Fruit fly (Drosophila melanogaster) whole organism, embryonic: Measurements from ENCODE around the gene ND-B16.6.

ENCODE experiments used
- Abd-B ChIP-seq: fragments of 200-800 bp; sonication (Bioruptor generic); optimal IDR thresholded peaks from 2 replicates; lab custom pipeline; 2018; ENCODE audit warnings: missing biosample characterization, mild to moderate bottlenecking, missing genetic modification characterization, moderate library complexity
- Ada2b ChIP-seq: fragments of 200-800 bp; sonication (Bioruptor generic); IDR thresholded peaks from 2 replicates; pipeline ENCODE4 v1.3.6; 2022; ENCODE audit warnings: missing biosample characterization, missing genetic modification characterization
- Adf1 ChIP-seq: fragments of 200-800 bp; sonication (Bioruptor generic); IDR thresholded peaks from 2 replicates; pipeline ENCODE4 v1.3.6; 2022; ENCODE audit warnings: missing biosample characterization, missing genetic modification characterization
- Blimp-1 ChIP-seq: fragments of 200-800 bp; sonication (Bioruptor generic); optimal IDR thresholded peaks from 3 replicates; lab custom pipeline; 2018; ENCODE audit warnings: missing biosample characterization, missing genetic modification characterization, mild to moderate bottlenecking, moderate library complexity, missing genetic modification reagents
- Bteb2 ChIP-seq: fragments of 200-800 bp; sonication (Bioruptor generic); optimal IDR thresholded peaks from 2 replicates; lab custom pipeline; 2016; ENCODE audit warnings: missing biosample characterization, missing genetic modification characterization
- CG10565 ChIP-seq: fragments of 200-800 bp; sonication (Bioruptor generic); optimal IDR thresholded peaks from 3 replicates; lab custom pipeline; 2016; ENCODE audit warnings: missing biosample characterization, mild to moderate bottlenecking, missing genetic modification characterization
- CG11504 ChIP-seq: fragments of 200-800 bp; sonication (Bioruptor generic); optimal IDR thresholded peaks from 3 replicates; lab custom pipeline; 2019; ENCODE audit warnings: missing biosample characterization, mild to moderate bottlenecking, missing genetic modification characterization, moderate library complexity
- CG12391 ChIP-seq: fragments of 200-800 bp; sonication (Bioruptor generic); optimal IDR thresholded peaks from 3 replicates; lab custom pipeline; 2018; ENCODE audit warnings: missing biosample characterization, mild to moderate bottlenecking, missing genetic modification characterization, moderate library complexity
- CG15269 ChIP-seq: fragments of 200-800 bp; sonication (Bioruptor generic); optimal IDR thresholded peaks from 2 replicates; lab custom pipeline; 2018; ENCODE audit warnings: missing biosample characterization, mild to moderate bottlenecking, missing genetic modification characterization, moderate library complexity
- CG1603 ChIP-seq: fragments of 200-800 bp; sonication (Bioruptor generic); optimal IDR thresholded peaks from 2 replicates; lab custom pipeline; 2019; ENCODE audit warnings: missing biosample characterization, mild to moderate bottlenecking, missing genetic modification characterization, moderate library complexity
- CG18599 ChIP-seq: fragments of 200-800 bp; sonication (Bioruptor generic); optimal IDR thresholded peaks from 3 replicates; lab custom pipeline; 2017; ENCODE audit warnings: missing biosample characterization, missing genetic modification characterization, mild to moderate bottlenecking, moderate library complexity, missing genetic modification reagents
- CG2120 ChIP-seq: fragments of 200-800 bp; sonication (Bioruptor generic); optimal IDR thresholded peaks from 3 replicates; lab custom pipeline; 2016; ENCODE audit warnings: missing biosample characterization, missing genetic modification characterization
- CG30431 ChIP-seq: fragments of 200-800 bp; sonication (Bioruptor generic); optimal IDR thresholded peaks from 2 replicates; lab custom pipeline; 2017; ENCODE audit warnings: missing biosample characterization, missing genetic modification characterization
- CG7556 ChIP-seq: fragments of 200-800 bp; sonication (Bioruptor generic); optimal IDR thresholded peaks from 2 replicates; lab custom pipeline; 2017; ENCODE audit warnings: missing biosample characterization, mild to moderate bottlenecking, missing genetic modification characterization
- CG8388 ChIP-seq: fragments of 200-800 bp; sonication (Bioruptor generic); optimal IDR thresholded peaks from 2 replicates; lab custom pipeline; 2019; ENCODE audit warnings: missing biosample characterization, mild to moderate bottlenecking, missing genetic modification characterization, moderate library complexity
- CG8765 ChIP-seq: fragments of 200-800 bp; sonication (Bioruptor generic); IDR thresholded peaks from 2 replicates; pipeline ENCODE4 v1.3.6; 2022; ENCODE audit warnings: missing biosample characterization, missing genetic modification characterization
- CG9932 ChIP-seq: fragments of 200-800 bp; sonication (Bioruptor generic); IDR thresholded peaks from 2 replicates; pipeline ENCODE4 v1.3.6; 2022; ENCODE audit warnings: missing biosample characterization, missing genetic modification characterization
- Fer1 ChIP-seq: fragments of 200-800 bp; sonication (Bioruptor generic); optimal IDR thresholded peaks from 2 replicates; lab custom pipeline; 2017; ENCODE audit warnings: missing biosample characterization, mild to moderate bottlenecking, missing genetic modification characterization
- Hr51 ChIP-seq, 2 experiments: fragments of 200-800 bp; sonication (Bioruptor generic); optimal IDR thresholded peaks; 2 replicates in 1 of 2; 3 replicates in 1 of 2; lab custom pipeline; 2016 to 2018; ENCODE audit warnings: missing biosample characterization in 2 of 2, missing genetic modification characterization in 2 of 2, mild to moderate bottlenecking in 1 of 2, moderate library complexity in 1 of 2
- Med ChIP-seq: fragments of 200-800 bp; sonication (Bioruptor generic); peaks from one replicate; lab custom pipeline; 2016; ENCODE audit warnings: missing biosample characterization, missing genetic modification characterization, mild to moderate bottlenecking, inconsistent platforms, moderate library complexity
- Meics ChIP-seq: fragments of 200-800 bp; sonication (Bioruptor generic); optimal IDR thresholded peaks from 2 replicates; lab custom pipeline; 2017; ENCODE audit warnings: missing biosample characterization, mild to moderate bottlenecking, missing genetic modification characterization
- Neu2 ChIP-seq: fragments of 200-800 bp; sonication (Bioruptor generic); optimal IDR thresholded peaks from 3 replicates; lab custom pipeline; 2016; ENCODE audit warnings: missing biosample characterization, missing genetic modification characterization, borderline replicate concordance
- Ptx1 ChIP-seq: fragments of 200-800 bp; sonication (Bioruptor generic); IDR thresholded peaks from 2 replicates; pipeline ENCODE4 v1.3.6; 2022; ENCODE audit warnings: missing biosample characterization, missing genetic modification characterization
- Rfx ChIP-seq: fragments of 200-800 bp; sonication (Bioruptor generic); IDR thresholded peaks from 2 replicates; pipeline ENCODE4 v1.3.6; 2022; ENCODE audit warnings: missing biosample characterization, missing genetic modification characterization
- Ssrp ChIP-seq: fragments of 200-800 bp; sonication (Bioruptor generic); optimal IDR thresholded peaks from 2 replicates; lab custom pipeline; 2018; ENCODE audit warnings: missing biosample characterization, mild to moderate bottlenecking, missing genetic modification characterization, moderate library complexity
- YL-1 ChIP-seq: fragments of 200-800 bp; sonication (Bioruptor generic); optimal IDR thresholded peaks from 3 replicates; lab custom pipeline; 2017; ENCODE audit warnings: missing biosample characterization, mild to moderate bottlenecking, missing genetic modification characterization
- ci ChIP-seq: fragments of 200-800 bp; sonication (Bioruptor generic); IDR thresholded peaks from 3 replicates; pipeline ENCODE4 v1.3.6; 2022; ENCODE audit warnings: missing biosample characterization, missing genetic modification characterization
- croc ChIP-seq: fragments of 200-800 bp; sonication (Bioruptor generic); conservative IDR thresholded peaks from 3 replicates; pipeline ENCODE4 v1.3.6; 2022; ENCODE audit warnings: missing biosample characterization, missing genetic modification characterization
- en ChIP-seq: fragments of 200-800 bp; sonication (Bioruptor generic); optimal IDR thresholded peaks from 2 replicates; lab custom pipeline; 2016; ENCODE audit warnings: missing biosample characterization, missing genetic modification characterization
- fru ChIP-seq: fragments of >200 bp; optimal IDR thresholded peaks from 2 replicates; lab custom pipeline; 2017
- gem ChIP-seq: fragments of 200-800 bp; sonication (Bioruptor generic); optimal IDR thresholded peaks from 2 replicates; lab custom pipeline; 2019; ENCODE audit warnings: missing biosample characterization, mild to moderate bottlenecking, missing genetic modification characterization, moderate library complexity
- grau ChIP-seq: fragments of 200-800 bp; optimal IDR thresholded peaks from 3 replicates; lab custom pipeline; 2019; ENCODE audit warnings: missing biosample characterization, mild to moderate bottlenecking, missing genetic modification characterization, moderate library complexity
- h ChIP-seq: fragments of >200 bp; optimal IDR thresholded peaks from 2 replicates; lab custom pipeline; 2017
- ind ChIP-seq: fragments of 200-800 bp; sonication (Bioruptor generic); optimal IDR thresholded peaks from 3 replicates; lab custom pipeline; 2016; ENCODE audit warnings: missing biosample characterization, missing genetic modification characterization
- kni ChIP-seq: fragments of 200-800 bp; sonication (Bioruptor generic); optimal IDR thresholded peaks from 3 replicates; lab custom pipeline; 2017; ENCODE audit warnings: mild to moderate bottlenecking, missing biosample characterization, missing genetic modification reagents, missing genetic modification characterization
- lilli ChIP-seq: fragments of 200-800 bp; sonication (Bioruptor generic); optimal IDR thresholded peaks from 3 replicates; lab custom pipeline; 2016; ENCODE audit warnings: missing biosample characterization, missing genetic modification characterization
- lmd ChIP-seq: fragments of 200-800 bp; sonication (Bioruptor generic); IDR thresholded peaks from 2 replicates; pipeline ENCODE4 v1.3.6; 2022; ENCODE audit warnings: missing biosample characterization, missing genetic modification characterization
- luna ChIP-seq: fragments of 200-800 bp; sonication (Bioruptor generic); optimal IDR thresholded peaks from 2 replicates; lab custom pipeline; 2016; ENCODE audit warnings: missing biosample characterization, missing genetic modification characterization
- nmo ChIP-seq: fragments of 200-800 bp; sonication (Bioruptor generic); optimal IDR thresholded peaks from 2 replicates; lab custom pipeline; 2018; ENCODE audit warnings: missing biosample characterization, mild to moderate bottlenecking, missing genetic modification characterization, moderate library complexity
- phol ChIP-seq: fragments of 200-800 bp; sonication (Bioruptor generic); optimal IDR thresholded peaks from 3 replicates; lab custom pipeline; 2018; ENCODE audit warnings: missing biosample characterization, mild to moderate bottlenecking, missing genetic modification characterization, moderate library complexity
- row ChIP-seq: fragments of 200-800 bp; sonication (Bioruptor generic); IDR thresholded peaks from 3 replicates; pipeline ENCODE4 v1.3.6; 2022; ENCODE audit warnings: missing biosample characterization, missing genetic modification characterization
- sens ChIP-seq: fragments of 200-800 bp; sonication (Bioruptor generic); peaks from one replicate; lab custom pipeline; 2016; ENCODE audit warnings: missing biosample characterization, missing genetic modification characterization
- slbo ChIP-seq: fragments of 200-800 bp; sonication (Bioruptor generic); IDR thresholded peaks from 2 replicates; pipeline ENCODE4 v1.3.6; 2022; ENCODE audit warnings: missing biosample characterization, missing genetic modification characterization
- unpg ChIP-seq: fragments of 200-800 bp; sonication (Bioruptor generic); optimal IDR thresholded peaks from 3 replicates; lab custom pipeline; 2018; ENCODE audit warnings: missing biosample characterization, mild to moderate bottlenecking, missing genetic modification characterization, moderate library complexity
- vvl ChIP-seq: fragments of 200-800 bp; sonication (Bioruptor generic); IDR thresholded peaks from 2 replicates; pipeline ENCODE4 v1.3.6; 2022; ENCODE audit warnings: missing biosample characterization, missing genetic modification characterization
- zen ChIP-seq: fragments of 200-800 bp; sonication (Bioruptor generic); optimal IDR thresholded peaks from 3 replicates; lab custom pipeline; 2018; ENCODE audit warnings: missing biosample characterization, mild to moderate bottlenecking, missing genetic modification characterization, moderate library complexity
- zfh1 ChIP-seq: fragments of 200-800 bp; sonication (Bioruptor generic); IDR thresholded peaks from 3 replicates; pipeline ENCODE4 v1.3.6; 2022; ENCODE audit warnings: missing biosample characterization, missing genetic modification characterization

The ND-B16.6 gene

DNA sequence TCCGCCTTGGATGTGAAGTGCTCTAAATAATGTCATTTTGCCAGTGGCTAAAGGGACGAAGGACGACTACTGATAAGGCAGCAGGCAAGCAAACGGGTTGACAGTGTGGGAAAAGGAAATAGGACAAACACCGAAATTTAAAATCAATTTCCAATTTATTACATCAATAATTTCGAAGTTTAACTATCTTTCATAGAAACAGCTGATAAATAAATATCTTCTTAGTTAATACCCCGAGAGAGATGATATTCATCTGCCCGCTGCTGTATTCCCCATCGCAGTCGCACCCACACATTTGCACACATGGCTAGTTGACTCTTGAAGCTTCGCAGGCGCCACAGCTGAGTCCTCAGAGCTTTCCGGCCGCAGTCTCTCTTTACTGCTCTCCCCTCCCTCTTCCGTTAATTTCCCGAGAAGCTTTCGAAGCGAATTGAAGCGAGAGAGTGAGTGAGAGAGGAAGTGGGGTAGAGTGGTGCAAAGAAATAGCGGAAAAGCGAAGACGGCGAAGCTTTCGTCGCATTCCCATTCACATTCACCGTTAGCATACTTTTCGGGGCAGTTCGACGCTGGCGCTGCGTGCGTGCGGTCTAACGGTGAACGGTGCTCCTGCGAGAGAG lies 33.2 kb downstream of the ND-B16.6 start (continued):
- TF ChIP-seq gem (peak; percentile 66), CG9932 (GFP tag; lab: Robert Waterston, UW) (peak; percentile 69)

DNA sequence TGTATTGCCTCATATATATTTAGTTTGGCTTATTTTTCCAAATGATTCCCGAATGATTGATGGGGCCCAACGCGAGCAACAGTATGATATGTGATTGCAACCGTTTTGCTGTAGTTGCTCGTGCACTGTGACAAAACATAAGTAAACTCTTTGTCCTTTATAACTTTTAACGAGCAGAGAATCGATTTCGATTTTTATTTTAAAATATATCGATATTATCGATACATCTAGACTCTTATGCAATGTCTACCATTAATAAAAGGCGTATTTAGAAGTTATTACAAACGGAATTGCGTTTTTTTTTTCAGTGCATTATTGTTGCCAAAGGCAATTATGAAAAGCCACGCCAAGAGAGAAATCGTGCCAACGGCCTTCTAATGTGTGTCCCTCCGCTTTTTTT lies 34.6 kb downstream of the ND-B16.6 start:
- TF ChIP-seq croc (GFP tag; lab: Robert Waterston, UW), result no peak
- TF ChIP-seq CG10565 (GFP tag; lab: Kevin White, UChicago), result no peak
- peak; percentile 54 for TF ChIP-seq Med
- no peak for TF ChIP-seq h (lab: Kevin White, UChicago)
- TF ChIP-seq Bteb2 (GFP tag; lab: Kevin White, UChicago), result no peak
- peak; percentile 61 for TF ChIP-seq sens
- TF ChIP-seq vvl (GFP tag; lab: Robert Waterston, UW), result no peak
- TF ChIP-seq luna (GFP tag; lab: Kevin White, UChicago), result no peak
- no peak for TF ChIP-seq kni (GFP tag; lab: Kevin White, UChicago)
- no peak for TF ChIP-seq YL-1 (GFP tag; lab: Kevin White, UChicago)
- TF ChIP-seq CG11504, result peak; percentile 4

- TF ChIP-seq Ssrp (tag; lab: Kevin White, UChicago) (no peak), ci (GFP tag; lab: Robert Waterston, UW) (peak; percentile 22; the same call in 1 of the 3 replicates), slbo (0 out of 2 replicates have a peak, but pooled peaks have one; percentile 41), Adf1 (GFP tag; lab: Robert Waterston, UW) (peak; percentile 23; the same call in 1 of the 2 replicates), Blimp-1 (peak; percentile 21), zen (tag; lab: Kevin White, UChicago) (no peak), Neu2 (GFP tag; lab: Kevin White, UChicago) (no peak), Ada2b (GFP tag; lab: Robert Waterston, UW) (0 out of 2 replicates have a peak, but pooled peaks have one; percentile 23), Abd-B (peak; percentile 17), fru (lab: Kevin White, UChicago) (no peak), unpg (GFP tag; lab: Kevin White, UChicago) (peak; percentile 34), CG12391 (tag; lab: Kevin White, UChicago) (peak; percentile 11), CG1603 (peak; percentile 3), Fer1 (GFP tag; lab: Kevin White, UChicago) (peak; percentile 16), CG8765 (no peak), zfh1 (GFP tag; lab: Robert Waterston, UW) (peak; percentile 55; the same call in 2 of the 3 replicates), gem (peak; percentile 40), Hr51 (GFP tag; optimal IDR thresholded peaks at IDR 0.05; lab: Kevin White, UChicago) (peak in 1 of 2 experiments; percentile 1), CG8388 (GFP tag; lab: Kevin White, UChicago) (no peak), Ptx1 (GFP tag; lab: Robert Waterston, UW) (peak; percentile 44; the same call in 1 of the 2 replicates), lilli (GFP tag; lab: Kevin White, UChicago) (peak; percentile 1), CG18599 (GFP tag; lab: Kevin White, UChicago) (peak; percentile 61), phol (tag; lab: Kevin White, UChicago) (peak; percentile 2), Meics (GFP tag; lab: Kevin White, UChicago) (peak; percentile 15), row (GFP tag; lab: Robert Waterston, UW) (peak; percentile 54), ind (GFP tag; lab: Kevin White, UChicago) (peak; percentile 22), CG7556 (peak; percentile 18), Rfx (GFP tag; lab: Robert Waterston, UW) (peak; percentile 53), grau (tag; lab: Kevin White, UChicago) (peak; percentile 17), nmo (GFP tag; lab: Kevin White, UChicago) (peak; percentile 36), en (GFP tag; lab: Kevin White, UChicago) (no peak), CG2120 (peak; percentile 35), lmd (peak; percentile 28; the same call in 1 of the 2 replicates), CG30431 (GFP tag; lab: Kevin White, UChicago) (no peak), CG15269 (peak; percentile 8)
Observed at dm6 chrX:6311516-6311915, 38.7 kb downstream of the ND-B16.6 start.
